Worm (Caenorhabditis elegans): ENCODE results near the gene T16G12.8.

T16G12.8 gene

DNA sequence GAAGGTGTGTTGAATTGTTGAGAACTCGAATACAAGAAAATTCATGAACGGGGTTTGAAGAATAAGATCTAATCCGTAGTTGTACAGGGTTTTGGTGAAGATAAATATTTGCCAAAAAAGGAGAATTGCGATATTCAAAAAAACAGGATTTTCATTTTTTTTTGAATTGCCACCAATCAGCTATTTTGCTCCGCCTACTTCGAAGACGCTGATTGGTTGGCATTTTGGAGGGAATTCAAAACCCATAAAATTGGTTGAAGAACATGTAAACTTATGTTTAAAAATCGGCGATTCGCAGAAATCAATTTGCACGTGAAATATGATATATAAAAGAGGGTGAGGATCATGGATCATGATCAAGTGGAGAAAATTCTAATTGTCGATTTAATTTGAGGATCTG lies 16.9 kb downstream of the T16G12.8 start:
- TF ChIP-seq efl-1 (optimal IDR thresholded peaks at IDR 0.05) (no peak), efl-1 (GFP tag; optimal IDR thresholded peaks at IDR 0.05 in 1 of 2) (peak in 1 of 2 experiments; percentile 4), dpl-1 (GFP tag; optimal IDR thresholded peaks at IDR 0.05) (peak in 1 of 3 experiments; percentile 8), fos-1 (tag; optimal IDR thresholded peaks at IDR 0.05) (no peak)

- TF ChIP-seq sptf-1 (tag; optimal IDR thresholded peaks at IDR 0.05) = no peak
- no peak for TF ChIP-seq rnt-1 (tag; optimal IDR thresholded peaks at IDR 0.05)
- TF ChIP-seq unc-30 (tag; optimal IDR thresholded peaks at IDR 0.05) = no peak
- no peak for TF ChIP-seq isw-1 (GFP tag; IDR thresholded peaks at IDR 0.05)
- TF ChIP-seq nhr-85 (tag) = no peak
- TF ChIP-seq lin-15B (tag; optimal IDR thresholded peaks at IDR 0.05) = no peak
- no peak for TF ChIP-seq C34B4.2 (tag; optimal IDR thresholded peaks at IDR 0.05)
- no peak for TF ChIP-seq tbx-2 (tag; optimal IDR thresholded peaks at IDR 0.05)
- TF ChIP-seq swsn-7 (tag; optimal IDR thresholded peaks at IDR 0.05) = no peak
Observed at ce11 chrIII:10078151-10078550, 19.0 kb downstream of the T16G12.8 start, which contains the start of gene T16G12.9. T16G12.9 (minus strand) TSS chrIII:10078251.

ce11 chrIII:10078784-10079183 lies 19.7 kb downstream of the T16G12.8 start:
- no peak for TF ChIP-seq unc-130 (tag; optimal IDR thresholded peaks at IDR 0.05)
- TF ChIP-seq pqm-1 (tag; optimal IDR thresholded peaks at IDR 0.05) = no peak
- TF ChIP-seq nhr-85 (tag) = no peak
- no peak for TF ChIP-seq sup-37 (GFP tag; optimal IDR thresholded peaks at IDR 0.05)
- no peak for TF ChIP-seq efl-3 (GFP tag; optimal IDR thresholded peaks at IDR 0.05)
- TF ChIP-seq mep-1 (tag; optimal IDR thresholded peaks at IDR 0.05) = no peak
- TF ChIP-seq nhr-11 (tag; optimal IDR thresholded peaks at IDR 0.05) = no peak
- no peak for TF ChIP-seq elt-3 (tag; optimal IDR thresholded peaks at IDR 0.05)
- TF ChIP-seq unc-86 (tag; optimal IDR thresholded peaks at IDR 0.05) = no peak
- TF ChIP-seq jun-1 (tag; optimal IDR thresholded peaks at IDR 0.05) = no peak
- no peak for TF ChIP-seq fkh-4 (tag; optimal IDR thresholded peaks at IDR 0.05; ENCODE audit: borderline replicate concordance)
- no peak for TF ChIP-seq lin-15B (tag; optimal IDR thresholded peaks at IDR 0.05)
- no peak for TF ChIP-seq unc-98 (GFP tag; IDR thresholded peaks at IDR 0.05)
- TF ChIP-seq xbp-1 (tag; optimal IDR thresholded peaks at IDR 0.05) = no peak
- TF ChIP-seq ztf-11 (tag; optimal IDR thresholded peaks at IDR 0.05) = no peak
- TF ChIP-seq ceh-88 (GFP tag; IDR thresholded peaks at IDR 0.05) = no peak
- no peak for TF ChIP-seq ets-5 (GFP tag; IDR thresholded peaks at IDR 0.05)
- no peak for TF ChIP-seq nhr-237 (tag; optimal IDR thresholded peaks at IDR 0.05)

- TF ChIP-seq aly-2 (tag; optimal IDR thresholded peaks at IDR 0.05) (no peak), sptf-1 (tag; optimal IDR thresholded peaks at IDR 0.05) (no peak), pqm-1 (tag; optimal IDR thresholded peaks at IDR 0.05) (no peak), irx-1 (tag; optimal IDR thresholded peaks at IDR 0.05) (no peak), efl-3 (GFP tag; optimal IDR thresholded peaks at IDR 0.05) (no peak), snpc-4 (tag; optimal IDR thresholded peaks at IDR 0.05) (no peak), nhr-237 (tag; optimal IDR thresholded peaks at IDR 0.05) (no peak), ztf-4 (tag; optimal IDR thresholded peaks at IDR 0.05) (no peak), hlh-4 (tag; optimal IDR thresholded peaks at IDR 0.05) (no peak), lin-39 (tag; optimal IDR thresholded peaks at IDR 0.05) (no peak)
Observed at ce11 chrIII:10083242-10083641, 24.1 kb downstream of the T16G12.8 start, which contains the start of gene T16H12.3. T16H12.3 (minus strand) TSS chrIII:10083292.

DNA sequence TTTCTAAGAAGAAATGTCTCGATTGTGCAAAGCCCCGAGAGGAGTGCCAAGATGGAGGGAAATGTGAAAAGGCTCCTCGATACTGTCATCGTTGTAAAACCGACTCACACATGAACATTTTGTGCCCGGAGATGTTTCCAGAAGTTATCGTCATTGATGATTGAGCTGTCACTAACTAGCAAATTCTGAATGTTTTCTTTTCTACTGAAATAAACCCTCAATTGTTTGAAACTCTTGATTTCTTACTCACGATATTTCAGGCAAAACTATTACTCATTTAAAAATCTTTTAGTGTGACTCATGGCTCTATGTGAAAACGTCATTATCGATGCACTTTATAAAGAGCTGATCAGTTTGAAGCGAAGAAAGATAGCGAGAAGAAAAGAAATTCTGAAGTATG lies 26.0 kb downstream of the T16G12.8 start, which contains the start of gene T16H12.13:
Gene T16H12.13, plus strand, starts transcription at position 301 of the 400 bp plus-strand sequence.
- no peak for TF ChIP-seq efl-1 (optimal IDR thresholded peaks at IDR 0.05)
- TF ChIP-seq efl-1 (GFP tag; optimal IDR thresholded peaks at IDR 0.05 in 1 of 2) = peak in 1 of 2 experiments; percentile 63
- no peak for TF ChIP-seq ets-5 (GFP tag; IDR thresholded peaks at IDR 0.05)

DNA sequence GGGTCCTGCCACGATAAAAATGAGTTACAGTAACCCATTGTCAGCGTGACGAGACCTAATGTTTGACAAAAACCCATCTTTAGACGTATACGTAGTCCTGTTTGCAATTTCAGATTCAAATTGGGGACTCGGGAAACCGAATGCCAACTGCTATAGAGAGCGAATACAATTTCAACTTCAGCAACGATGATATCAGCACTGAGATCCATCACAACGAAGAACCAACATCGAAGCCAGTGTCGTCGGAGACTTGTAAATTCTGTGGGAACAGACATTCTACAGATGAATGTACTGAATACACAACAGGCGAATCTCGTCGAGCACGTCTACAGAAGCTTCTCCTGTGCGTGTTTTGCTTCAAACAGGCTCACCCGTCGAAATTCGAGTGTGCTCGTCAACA lies 26.5 kb downstream of the T16G12.8 start:
- TF ChIP-seq lin-39 (tag; optimal IDR thresholded peaks at IDR 0.05) (no peak), efl-3 (GFP tag; optimal IDR thresholded peaks at IDR 0.05) (no peak), ama-1 (optimal IDR thresholded peaks at IDR 0.05) (no peak), lin-35 (GFP tag; optimal IDR thresholded peaks at IDR 0.05) (no peak), nhr-84 (tag; optimal IDR thresholded peaks at IDR 0.05) (no peak), vab-15 (tag; optimal IDR thresholded peaks at IDR 0.05) (no peak), nhr-237 (tag; optimal IDR thresholded peaks at IDR 0.05) (no peak), aly-2 (tag; optimal IDR thresholded peaks at IDR 0.05) (no peak), unc-62 (GFP tag; optimal IDR thresholded peaks at IDR 0.05) (no peak), lin-13 (GFP tag; optimal IDR thresholded peaks at IDR 0.05) (no peak), xbp-1 (tag; optimal IDR thresholded peaks at IDR 0.05) (no peak), pqm-1 (tag; optimal IDR thresholded peaks at IDR 0.05) (no peak), nhr-71 (tag; optimal IDR thresholded peaks at IDR 0.05) (no peak), nhr-47 (tag; optimal IDR thresholded peaks at IDR 0.05) (no peak), ztf-11 (tag; optimal IDR thresholded peaks at IDR 0.05) (no peak), lin-15B (tag; optimal IDR thresholded peaks at IDR 0.05) (no peak), hpl-2 (GFP tag; optimal IDR thresholded peaks at IDR 0.05) (no peak), ceh-8 (GFP tag; optimal IDR thresholded peaks at IDR 0.05) (no peak)
